Worm (Caenorhabditis elegans) whole organism, L4/young adult: ENCODE data around the gene clec-26.

Source experiments
- W03F9.2 ChIP-seq: fragments of 150-350 bp; optimal IDR thresholded peaks from 2 replicates; lab custom pipeline; 2014; ENCODE audit warnings: missing biosample characterization, missing genetic modification characterization
- dao-5 ChIP-seq: sonication (generic microtip); optimal IDR thresholded peaks from 2 replicates; lab custom pipeline; 2016; ENCODE audit warnings: missing genotype, missing genetic modification characterization, moderate library complexity, missing compliant biosample characterization
- him-1 ChIP-seq: sonication (generic microtip); optimal IDR thresholded peaks from 2 replicates; lab custom pipeline; 2016; ENCODE audit warnings: missing genotype, missing genetic modification reagents, missing genetic modification characterization, missing compliant biosample characterization

clec-26 gene

ce11 chrV:16899355-16899754, 50.9 kb downstream of the clec-26 start, which contains the start of gene fbxa-45:
Gene fbxa-45, minus strand, starts transcription at chrV:16899455.
- TF ChIP-seq dao-5 (tag; lab: Kevin White, UChicago) (no peak), him-1 (tag; lab: Kevin White, UChicago) (no peak), W03F9.2 (tag; lab: Kevin White, UChicago) (no peak)
